Worm (Caenorhabditis elegans) whole organism, L2 larva: ENCODE data around the gene nspc-4.
"Not testable (repeated sequence)": the region's sequence is repeated elsewhere in the genome, so short reads cannot be mapped to it uniquely, and the experiment has no call there.

Source experiments
- ZK546.5 ChIP-seq: sonication (generic microtip); optimal IDR thresholded peaks from 2 replicates; lab custom pipeline; 2017; ENCODE audit warnings: missing biosample characterization, missing genetic modification characterization
- ama-1 ChIP-seq: fragments of 150-350 bp; optimal IDR thresholded peaks from 2 replicates; lab custom pipeline; 2018; ENCODE audit warnings: inconsistent platforms
- lsy-2 ChIP-seq, 2 experiments: fragments of 150-350 bp in 1 of 2; sonication (generic microtip) in 1 of 2; optimal IDR thresholded peaks; 2 replicates each; lab custom pipeline; 2014 to 2017; ENCODE audit warnings: missing biosample characterization in 2 of 2, missing genetic modification characterization in 2 of 2
- nhr-237 ChIP-seq: fragments of 150-350 bp; optimal IDR thresholded peaks from 2 replicates; lab custom pipeline; 2014; ENCODE audit warnings: missing biosample characterization, missing genetic modification characterization

- TF ChIP-seq nhr-237 (tag; lab: Kevin White, UChicago); lsy-2 (tag; optimal IDR thresholded peaks at IDR 0.05; lab: Kevin White, UChicago); ama-1; ZK546.5 (tag; lab: Kevin White, UChicago): not testable (repeated sequence)
These were observed 3.4 kb upstream of the nspc-4 start, which contains the start of gene nspc-7 for ce11 chrX:8541562-8541961.
